Fruit fly (Drosophila melanogaster): Measurements from ENCODE around the gene CG42327.

dm6 chr3R:11691747-11692146, 35.8 kb downstream of the CG42327 start, which contains the start of gene CG18765:
- TF ChIP-seq pan (optimal IDR thresholded peaks at IDR 0.05) (no peak), psq (optimal IDR thresholded peaks at IDR 0.05) (no peak), CG8478 (optimal IDR thresholded peaks at IDR 0.05) (no peak), Dll (optimal IDR thresholded peaks at IDR 0.05) (no peak)
